Fruit fly (Drosophila melanogaster): ENCODE data around the gene CG9356.

Gene CG9356

dm6 chr3R:9430344-9431253, 26.5 kb upstream of the CG9356 start (continued):
- TF ChIP-seq tx (GFP tag; optimal IDR thresholded peaks at IDR 0.05), result peak; percentile 7
- TF ChIP-seq caup (GFP tag; optimal IDR thresholded peaks at IDR 0.05; ENCODE audit: severe bottlenecking), result peak; percentile 45

- no peak for TF ChIP-seq CG3407 (GFP tag; optimal IDR thresholded peaks at IDR 0.05)
- TF ChIP-seq CG12155 (GFP tag; optimal IDR thresholded peaks at IDR 0.05), result peak; percentile 54
- TF ChIP-seq gem (tag; optimal IDR thresholded peaks at IDR 0.05), result peak; percentile 63
- TF ChIP-seq CG4820 (GFP tag; optimal IDR thresholded peaks at IDR 0.05), result peak; percentile 16
- TF ChIP-seq prd (optimal IDR thresholded peaks at IDR 0.05), result no peak
- TF ChIP-seq prd (GFP tag; IDR thresholded peaks at IDR 0.05), result peak; percentile 54; the same call in 2 of the 3 replicates
- TF ChIP-seq Nf-YB (GFP tag; optimal IDR thresholded peaks at IDR 0.05), result peak; percentile 41
- peak; percentile 36 for TF ChIP-seq CG4854 (GFP tag; optimal IDR thresholded peaks at IDR 0.05)
- TF ChIP-seq CG16779 (GFP tag; IDR thresholded peaks at IDR 0.05), result peak; percentile 88
- TF ChIP-seq CG6765 (GFP tag; optimal IDR thresholded peaks at IDR 0.05), result no peak
- TF ChIP-seq slp2 (GFP tag; optimal IDR thresholded peaks at IDR 0.05), result no peak
- no peak for TF ChIP-seq psq (GFP tag; optimal IDR thresholded peaks at IDR 0.05)
- peak; percentile 22 for TF ChIP-seq CG17568 (GFP tag; optimal IDR thresholded peaks at IDR 0.05)
- no peak for TF ChIP-seq Abd-B (GFP tag; optimal IDR thresholded peaks at IDR 0.05)
- TF ChIP-seq jumu (GFP tag; optimal IDR thresholded peaks at IDR 0.05), result peak; percentile 34
- no peak for TF ChIP-seq CG12104 (GFP tag; optimal IDR thresholded peaks at IDR 0.05)
- TF ChIP-seq CG6654 (GFP tag; optimal IDR thresholded peaks at IDR 0.05), result no peak
- TF ChIP-seq cad (GFP tag; optimal IDR thresholded peaks at IDR 0.05), result no peak
- peak; percentile 70 for TF ChIP-seq CG12219 (GFP tag; optimal IDR thresholded peaks at IDR 0.05)
- TF ChIP-seq sd (tag; optimal IDR thresholded peaks at IDR 0.05), result peak; percentile 17
- TF ChIP-seq bbx (GFP tag; IDR thresholded peaks at IDR 0.05; ENCODE audit: partially characterized antibody), result no peak
- no peak; the same call in 1 of the 2 replicates for TF ChIP-seq dimm (GFP tag; IDR thresholded peaks at IDR 0.05)
- peak; percentile 68 for TF ChIP-seq CG6854 (GFP tag; optimal IDR thresholded peaks at IDR 0.05)
- TF ChIP-seq E2f1 (GFP tag; IDR thresholded peaks at IDR 0.05), result no peak
- TF ChIP-seq BEAF-32 (GFP tag; optimal IDR thresholded peaks at IDR 0.05), result no peak
- no peak for TF ChIP-seq zen (tag; optimal IDR thresholded peaks at IDR 0.05)
- peak; percentile 19; the same call in 1 of the 2 replicates for TF ChIP-seq CG6272 (GFP tag; IDR thresholded peaks at IDR 0.05)
- TF ChIP-seq Mes4 (GFP tag; optimal IDR thresholded peaks at IDR 0.05), result no peak
- TF ChIP-seq cato (GFP tag; optimal IDR thresholded peaks at IDR 0.05; ENCODE audit: borderline replicate concordance), result no peak
- peak; percentile 64 for TF ChIP-seq CG12659 (GFP tag; optimal IDR thresholded peaks at IDR 0.05)
- no peak for TF ChIP-seq CG2116 (GFP tag; optimal IDR thresholded peaks at IDR 0.05)
- TF ChIP-seq MESR4 (GFP tag; optimal IDR thresholded peaks at IDR 0.05), result no peak
- TF ChIP-seq pita (GFP tag; optimal IDR thresholded peaks at IDR 0.05), result no peak
- TF ChIP-seq ewg (GFP tag; optimal IDR thresholded peaks at IDR 0.05), result no peak
- TF ChIP-seq CG16813 (GFP tag; IDR thresholded peaks at IDR 0.05; ENCODE audit: partially characterized antibody), result no peak
- no peak for TF ChIP-seq zf30C (GFP tag; optimal IDR thresholded peaks at IDR 0.05)
- 0 out of 3 replicates have a peak, but pooled peaks have one; percentile 52 for TF ChIP-seq C15 (GFP tag; IDR thresholded peaks at IDR 0.05)
- TF ChIP-seq CG12942 (GFP tag; optimal IDR thresholded peaks at IDR 0.05), result peak; percentile 24
- peak; percentile 84 for TF ChIP-seq ci (GFP tag; IDR thresholded peaks at IDR 0.05)
- no peak for TF ChIP-seq CG10565 (GFP tag; optimal IDR thresholded peaks at IDR 0.05)
- TF ChIP-seq twi (tag; optimal IDR thresholded peaks at IDR 0.05), result no peak
- TF ChIP-seq CG1602 (GFP tag; optimal IDR thresholded peaks at IDR 0.05), result no peak
- TF ChIP-seq usp (GFP tag; optimal IDR thresholded peaks at IDR 0.05), result no peak
- 0 out of 2 replicates have a peak, but pooled peaks have one; percentile 7 for TF ChIP-seq CG43689 (GFP tag; IDR thresholded peaks at IDR 0.05)
- TF ChIP-seq gsb-n (tag; optimal IDR thresholded peaks at IDR 0.05), result no peak
Measured at dm6 chr3R:9428988-9429387, 24.9 kb upstream of the CG9356 start.

Measured in whole organism, embryonic.